Fruit fly (Drosophila melanogaster) whole organism, embryonic: Measurements from ENCODE around the gene CG18563.

Experiments used
- Bdp1 ChIP-seq: fragments of 200-800 bp; sonication (Bioruptor generic); optimal IDR thresholded peaks from 3 replicates; lab custom pipeline; 2016; ENCODE audit warnings: missing biosample characterization, missing genetic modification characterization
- Bteb2 ChIP-seq: fragments of 200-800 bp; sonication (Bioruptor generic); optimal IDR thresholded peaks from 2 replicates; lab custom pipeline; 2016; ENCODE audit warnings: missing biosample characterization, missing genetic modification characterization
- CG10654 ChIP-seq: fragments of 200-800 bp; sonication (Bioruptor generic); optimal IDR thresholded peaks from 2 replicates; lab custom pipeline; 2016; ENCODE audit warnings: missing biosample characterization, missing genetic modification characterization
- CG10959 ChIP-seq: fragments of 200-800 bp; sonication (Bioruptor generic); IDR thresholded peaks from 2 replicates; pipeline ENCODE4 v1.3.6; 2022; ENCODE audit warnings: missing biosample characterization, missing genetic modification characterization
- CG11456 ChIP-seq: fragments of 200-800 bp; sonication (Bioruptor generic); IDR thresholded peaks from 3 replicates; pipeline ENCODE4 v1.3.6; 2022; ENCODE audit warnings: missing biosample characterization, missing genetic modification characterization
- CG12071 ChIP-seq: fragments of 200-800 bp; sonication (Bioruptor generic); optimal IDR thresholded peaks from 3 replicates; lab custom pipeline; 2018; ENCODE audit warnings: missing biosample characterization, mild to moderate bottlenecking, missing genetic modification characterization
- CG12299 ChIP-seq: fragments of 200-800 bp; sonication (Bioruptor generic); optimal IDR thresholded peaks from 2 replicates; lab custom pipeline; 2018; ENCODE audit warnings: missing biosample characterization, mild to moderate bottlenecking, missing genetic modification characterization
- CG12391 ChIP-seq: fragments of 200-800 bp; sonication (Bioruptor generic); optimal IDR thresholded peaks from 3 replicates; lab custom pipeline; 2018; ENCODE audit warnings: missing biosample characterization, mild to moderate bottlenecking, missing genetic modification characterization, moderate library complexity
- CG13424 ChIP-seq: fragments of 200-800 bp; sonication (Bioruptor generic); optimal IDR thresholded peaks from 2 replicates; lab custom pipeline; 2019; ENCODE audit warnings: missing biosample characterization, mild to moderate bottlenecking, missing genetic modification characterization, moderate library complexity
- CG14050 ChIP-seq: fragments of 200-800 bp; sonication (Bioruptor generic); IDR thresholded peaks from 3 replicates; pipeline ENCODE4 v1.3.6; 2022; ENCODE audit warnings: missing biosample characterization, missing genetic modification characterization
- CG17186 ChIP-seq: fragments of 200-800 bp; sonication (Bioruptor generic); optimal IDR thresholded peaks from 3 replicates; lab custom pipeline; 2017; ENCODE audit warnings: missing biosample characterization, missing genetic modification reagents, missing genetic modification characterization
- CG17568 ChIP-seq: fragments of 200-800 bp; sonication (Bioruptor generic); optimal IDR thresholded peaks from 2 replicates; lab custom pipeline; 2018; ENCODE audit warnings: missing biosample characterization, mild to moderate bottlenecking, missing genetic modification characterization, moderate library complexity
- CG18476 ChIP-seq: fragments of 200-800 bp; sonication (Bioruptor generic); optimal IDR thresholded peaks from 2 replicates; lab custom pipeline; 2016; ENCODE audit warnings: missing biosample characterization, mild to moderate bottlenecking, missing genetic modification characterization
- CG2875 ChIP-seq: fragments of 200-800 bp; sonication (Bioruptor generic); optimal IDR thresholded peaks from 2 replicates; lab custom pipeline; 2017; ENCODE audit warnings: missing biosample characterization, mild to moderate bottlenecking, missing genetic modification characterization, missing genetic modification reagents
- CG2889 ChIP-seq: fragments of 200-800 bp; sonication (Bioruptor generic); IDR thresholded peaks from 3 replicates; pipeline ENCODE4 v1.3.6; 2022; ENCODE audit warnings: missing biosample characterization, missing genetic modification characterization
- CG30020 ChIP-seq: fragments of 200-800 bp; optimal IDR thresholded peaks from 2 replicates; lab custom pipeline; 2019; ENCODE audit warnings: missing biosample characterization, mild to moderate bottlenecking, missing genetic modification characterization, moderate library complexity
- CG30431 ChIP-seq: fragments of 200-800 bp; sonication (Bioruptor generic); optimal IDR thresholded peaks from 2 replicates; lab custom pipeline; 2017; ENCODE audit warnings: missing biosample characterization, missing genetic modification characterization
- CG31224 ChIP-seq: fragments of 200-800 bp; sonication (Bioruptor generic); IDR thresholded peaks from 2 replicates; pipeline ENCODE4 v1.3.6; 2022; ENCODE audit warnings: missing biosample characterization, missing genetic modification characterization
- CG32767 ChIP-seq: fragments of 200-800 bp; sonication (Bioruptor generic); IDR thresholded peaks from 2 replicates; pipeline ENCODE4 v1.3.6; 2022; ENCODE audit warnings: missing biosample characterization, missing genetic modification characterization
- CG3726 ChIP-seq: fragments of 200-800 bp; sonication (Bioruptor generic); IDR thresholded peaks from 3 replicates; pipeline ENCODE4, ENCODE4 v1.3.6; 2022; ENCODE audit warnings: missing biosample characterization, missing genetic modification characterization
- CG4854 ChIP-seq: fragments of 200-800 bp; sonication (Bioruptor generic); optimal IDR thresholded peaks from 2 replicates; lab custom pipeline; 2016; ENCODE audit warnings: missing biosample characterization, missing genetic modification characterization, inconsistent platforms
- CG5180 ChIP-seq: fragments of 200-800 bp; sonication (Bioruptor generic); optimal IDR thresholded peaks from 3 replicates; lab custom pipeline; 2017; ENCODE audit warnings: missing biosample characterization, missing genetic modification characterization, mild to moderate bottlenecking, moderate library complexity, missing genetic modification reagents
- CG6654 ChIP-seq: fragments of 200-800 bp; sonication (Bioruptor generic); optimal IDR thresholded peaks from 2 replicates; lab custom pipeline; 2017; ENCODE audit warnings: missing biosample characterization, mild to moderate bottlenecking, missing genetic modification characterization
- CG6765 ChIP-seq: fragments of 200-800 bp; sonication (Bioruptor generic); optimal IDR thresholded peaks from 3 replicates; lab custom pipeline; 2017; ENCODE audit warnings: missing biosample characterization, mild to moderate bottlenecking, missing genetic modification characterization
- CG6791 ChIP-seq: fragments of 200-800 bp; sonication (Bioruptor generic); IDR thresholded peaks from 3 replicates; pipeline ENCODE4 v1.3.6; 2022; ENCODE audit warnings: missing biosample characterization, missing genetic modification characterization; ENCODE audit not compliant: partially characterized antibody
- CG6854 ChIP-seq: fragments of 200-800 bp; sonication (Bioruptor generic); optimal IDR thresholded peaks from 3 replicates; lab custom pipeline; 2017; ENCODE audit warnings: missing biosample characterization, mild to moderate bottlenecking, missing genetic modification characterization
- CG7556 ChIP-seq: fragments of 200-800 bp; sonication (Bioruptor generic); optimal IDR thresholded peaks from 2 replicates; lab custom pipeline; 2017; ENCODE audit warnings: missing biosample characterization, mild to moderate bottlenecking, missing genetic modification characterization
- CG7786 ChIP-seq: fragments of 200-800 bp; sonication (Bioruptor generic); optimal IDR thresholded peaks from 2 replicates; lab custom pipeline; 2016; ENCODE audit warnings: missing biosample characterization, missing genetic modification characterization
- CG8478 ChIP-seq: fragments of >200 bp; optimal IDR thresholded peaks from 2 replicates; lab custom pipeline; 2018
- Dbx ChIP-seq: fragments of 200-800 bp; sonication (Bioruptor generic); IDR thresholded peaks from 3 replicates; pipeline ENCODE4 v1.3.6; 2022; ENCODE audit warnings: missing biosample characterization, missing genetic modification characterization
- Dref ChIP-seq: fragments of 200-800 bp; sonication (Bioruptor generic); IDR thresholded peaks from 2 replicates; pipeline ENCODE4 v1.3.6; 2022; ENCODE audit warnings: missing biosample characterization, missing genetic modification characterization
- Eip74EF ChIP-seq, 2 experiments: fragments of 200-800 bp in 1 of 2; fragments of >200 bp in 1 of 2; sonication (Bioruptor generic) in 1 of 2; optimal IDR thresholded peaks; 2 replicates each; lab custom pipeline; 2017 to 2019; ENCODE audit warnings: missing biosample characterization in 2 of 2, missing genetic modification characterization in 2 of 2, mild to moderate bottlenecking in 1 of 2, moderate library complexity in 1 of 2
- H15 ChIP-seq: fragments of 200-800 bp; sonication (Bioruptor generic); IDR thresholded peaks from 3 replicates; pipeline ENCODE4 v1.3.6; 2022; ENCODE audit warnings: missing biosample characterization, missing genetic modification characterization
- Hr39 ChIP-seq: fragments of >200 bp; optimal IDR thresholded peaks from 2 replicates; lab custom pipeline; 2017
- NK7.1 ChIP-seq: fragments of 200-800 bp; sonication (Bioruptor generic); optimal IDR thresholded peaks from 3 replicates; lab custom pipeline; 2016; ENCODE audit warnings: missing biosample characterization, missing genetic modification characterization
- Ravus ChIP-seq: fragments of 200-800 bp; sonication (Bioruptor generic); IDR thresholded peaks from 2 replicates; pipeline ENCODE4 v1.3.6; 2022; ENCODE audit warnings: missing biosample characterization, missing genetic modification characterization
- Rfx ChIP-seq: fragments of 200-800 bp; sonication (Bioruptor generic); IDR thresholded peaks from 2 replicates; pipeline ENCODE4 v1.3.6; 2022; ENCODE audit warnings: missing biosample characterization, missing genetic modification characterization
- Vsx1 ChIP-seq: fragments of 200-800 bp; sonication (Bioruptor generic); optimal IDR thresholded peaks from 2 replicates; lab custom pipeline; 2017; ENCODE audit warnings: missing biosample characterization, mild to moderate bottlenecking, missing genetic modification characterization, missing genetic modification reagents
- al ChIP-seq: fragments of 200-800 bp; sonication (Bioruptor generic); IDR thresholded peaks from 2 replicates; pipeline ENCODE4 v1.3.6; 2022; ENCODE audit warnings: missing biosample characterization, missing genetic modification characterization
- az2 ChIP-seq: fragments of 200-800 bp; sonication (Bioruptor generic); optimal IDR thresholded peaks from 3 replicates; lab custom pipeline; 2016; ENCODE audit warnings: missing biosample characterization, missing genetic modification characterization
- bcd ChIP-seq: fragments of 200-800 bp; sonication (Bioruptor generic); optimal IDR thresholded peaks from 2 replicates; lab custom pipeline; 2017; ENCODE audit warnings: missing biosample characterization, mild to moderate bottlenecking, missing genetic modification characterization
- cas ChIP-seq: fragments of 200-800 bp; sonication (Bioruptor generic); IDR thresholded peaks from 2 replicates; pipeline ENCODE4 v1.3.6; 2022; ENCODE audit warnings: missing biosample characterization, missing genetic modification characterization
- fd102C ChIP-seq: fragments of 200-800 bp; sonication (Bioruptor generic); optimal IDR thresholded peaks from 2 replicates; lab custom pipeline; 2018; ENCODE audit warnings: missing biosample characterization, mild to moderate bottlenecking, missing genetic modification characterization, moderate library complexity
- jing ChIP-seq: fragments of 200-800 bp; sonication (Bioruptor generic); optimal IDR thresholded peaks from 2 replicates; lab custom pipeline; 2018; ENCODE audit warnings: missing biosample characterization, mild to moderate bottlenecking, missing genetic modification characterization
- pnt ChIP-seq: fragments of 200-800 bp; sonication (Bioruptor generic); optimal IDR thresholded peaks from 3 replicates; lab custom pipeline; 2016; ENCODE audit warnings: missing biosample characterization, missing genetic modification characterization
- psq ChIP-seq: fragments of 200-800 bp; sonication (Bioruptor generic); optimal IDR thresholded peaks from 2 replicates; lab custom pipeline; 2017; ENCODE audit warnings: missing biosample characterization, missing genetic modification characterization
- repo ChIP-seq: fragments of 200-800 bp; sonication (Bioruptor generic); optimal IDR thresholded peaks from 2 replicates; lab custom pipeline; 2016; ENCODE audit warnings: missing biosample characterization, missing genetic modification characterization
- salm ChIP-seq: fragments of 200-800 bp; sonication (Bioruptor generic); optimal IDR thresholded peaks from 2 replicates; lab custom pipeline; 2018; ENCODE audit warnings: missing biosample characterization, mild to moderate bottlenecking, missing genetic modification characterization
- sim ChIP-seq: fragments of 200-800 bp; sonication (Bioruptor generic); IDR thresholded peaks from 2 replicates; pipeline ENCODE4 v1.3.6; 2022; ENCODE audit warnings: missing biosample characterization, missing genetic modification characterization
- usp ChIP-seq: fragments of >200 bp; optimal IDR thresholded peaks from 2 replicates; lab custom pipeline; 2017; ENCODE audit warnings: missing biosample characterization, missing genetic modification characterization
- vfl ChIP-seq: fragments of 200-800 bp; sonication (Bioruptor generic); optimal IDR thresholded peaks from 2 replicates; lab custom pipeline; 2016; ENCODE audit warnings: missing biosample characterization, missing genetic modification characterization
- yki ChIP-seq: fragments of >200 bp; optimal IDR thresholded peaks from 3 replicates; lab custom pipeline; 2018
- zf30C ChIP-seq: fragments of 200-800 bp; sonication (Bioruptor generic); optimal IDR thresholded peaks from 3 replicates; lab custom pipeline; 2018; ENCODE audit warnings: missing biosample characterization, mild to moderate bottlenecking, missing genetic modification characterization

The CG18563 gene

DNA sequence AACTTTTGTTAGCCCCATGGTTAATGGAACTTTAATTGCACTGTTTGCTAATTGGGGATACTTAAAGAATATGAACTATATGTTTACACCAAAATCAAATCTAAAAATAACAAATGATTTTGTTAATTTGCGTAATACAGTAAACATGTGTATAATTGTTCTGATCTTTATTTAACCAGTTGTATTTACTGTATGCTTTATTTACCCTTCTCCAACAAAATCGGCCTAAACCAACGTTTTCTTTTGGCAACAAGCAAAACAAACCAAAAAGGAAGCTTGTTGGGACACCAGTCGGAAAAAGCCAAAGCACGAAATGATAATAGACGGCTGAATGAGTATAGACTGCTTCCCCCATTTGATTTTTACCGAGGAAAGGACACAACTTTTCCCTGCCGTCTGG, 12.8 kb upstream of the CG18563 start (continued):
- TF ChIP-seq fd102C (GFP tag; lab: Kevin White, UChicago) (no peak), sim (GFP tag; lab: Robert Waterston, UW) (no peak), CG7786 (no peak), CG6854 (GFP tag; lab: Kevin White, UChicago) (peak; percentile 80), NK7.1 (GFP tag; lab: Kevin White, UChicago) (peak; percentile 61), CG12299 (tag; lab: Kevin White, UChicago) (peak; percentile 71), CG10654 (GFP tag; lab: Kevin White, UChicago) (no peak), az2 (GFP tag; lab: Kevin White, UChicago) (no peak), Rfx (GFP tag; lab: Robert Waterston, UW) (peak; percentile 78), CG17568 (GFP tag; lab: Kevin White, UChicago) (peak; percentile 70), CG6654 (GFP tag; lab: Kevin White, UChicago) (no peak), CG13424 (tag; lab: Kevin White, UChicago) (no peak), CG8478 (lab: Kevin White, UChicago) (no peak), CG5180 (GFP tag; lab: Kevin White, UChicago) (no peak), Dbx (GFP tag; lab: Robert Waterston, UW) (peak; percentile 83; the same call in 2 of the 3 replicates), H15 (GFP tag; lab: Robert Waterston, UW) (no peak), CG6765 (GFP tag; lab: Kevin White, UChicago) (peak; percentile 77), CG12391 (tag; lab: Kevin White, UChicago) (peak; percentile 9), vfl (GFP tag; lab: Kevin White, UChicago) (no peak), CG31224 (GFP tag; lab: Robert Waterston, UW) (no peak), CG3726 (no peak), Vsx1 (GFP tag; lab: Kevin White, UChicago) (peak; percentile 33), CG4854 (peak; percentile 66), zf30C (GFP tag; lab: Kevin White, UChicago) (no peak), CG2875 (no peak), salm (tag; lab: Kevin White, UChicago) (no peak), CG2889 (GFP tag; lab: Robert Waterston, UW) (no peak), CG12071 (GFP tag; lab: Kevin White, UChicago) (peak; percentile 69), CG30431 (no peak), CG14050 (no peak), repo (GFP tag; lab: Kevin White, UChicago) (no peak), bcd (GFP tag; lab: Kevin White, UChicago) (peak; percentile 55), usp (GFP tag; lab: Kevin White, UChicago) (no peak), CG17186 (GFP tag; lab: Kevin White, UChicago) (no peak), Dref (GFP tag; lab: Robert Waterston, UW) (no peak), pnt (peak; percentile 6), Ravus (GFP tag; lab: Robert Waterston, UW) (no peak), Bdp1 (GFP tag; lab: Kevin White, UChicago) (peak; percentile 35), Eip74EF (GFP tag; optimal IDR thresholded peaks at IDR 0.05; lab: Kevin White, UChicago) (no peak), CG7556 (peak; percentile 52), CG11456 (peak; percentile 73; the same call in 1 of the 3 replicates), jing (GFP tag; lab: Kevin White, UChicago) (no peak), cas (GFP tag; lab: Robert Waterston, UW) (no peak), CG30020 (no peak), CG10959 (GFP tag; lab: Robert Waterston, UW) (no peak), yki (lab: Kevin White, UChicago) (no peak), al (no peak), CG18476 (peak; percentile 19), CG6791 (no peak), CG32767 (GFP tag; lab: Robert Waterston, UW) (no peak), psq (GFP tag; lab: Kevin White, UChicago) (no peak), Bteb2 (peak; percentile 75), Hr39 (lab: Kevin White, UChicago) (no peak)
